Fruit fly (Drosophila melanogaster): ENCODE data around the gene CG13250.

DNA sequence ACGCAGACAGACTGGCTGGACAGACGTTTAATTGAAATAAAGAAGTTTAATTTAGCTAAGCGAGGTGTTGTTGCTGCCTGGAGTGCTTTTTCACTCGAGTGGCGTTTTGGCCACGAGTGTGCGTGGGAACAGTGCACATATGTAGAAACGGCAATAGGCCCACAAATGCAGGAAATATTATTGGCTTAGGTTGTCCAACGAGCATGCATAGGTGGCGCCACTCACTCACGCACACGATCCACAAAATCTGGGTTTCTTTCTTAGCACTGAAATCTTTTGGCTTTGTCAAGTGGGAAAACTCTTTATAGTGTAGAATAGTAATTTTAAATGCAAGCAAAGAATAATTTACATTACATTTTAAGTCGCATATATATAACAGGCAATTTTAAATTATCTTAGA is 47.1 kb downstream of the CG13250 start:
- TF ChIP-seq CG10631 (GFP tag; optimal IDR thresholded peaks at IDR 0.05): no peak
- TF ChIP-seq CG11294 (GFP tag; IDR thresholded peaks at IDR 0.05): no peak
- no peak for TF ChIP-seq CG9139 (GFP tag; optimal IDR thresholded peaks at IDR 0.05)
- no peak for TF ChIP-seq CG6854 (GFP tag; optimal IDR thresholded peaks at IDR 0.05)
- no peak for TF ChIP-seq CG6808 (GFP tag; optimal IDR thresholded peaks at IDR 0.05)
- TF ChIP-seq CG34406 (GFP tag; optimal IDR thresholded peaks at IDR 0.05): no peak
- TF ChIP-seq Lpt (GFP tag; optimal IDR thresholded peaks at IDR 0.05): no peak
